Fruit fly (Drosophila melanogaster) Kc167 (cell line): ENCODE results near the gene Ctu2.

Experiments
- Sin3A ChIP-seq: fragments of >200 bp; optimal IDR thresholded peaks from 2 replicates; lab custom pipeline; 2018; ENCODE audit warnings: missing external identifiers
- h ChIP-seq: fragments of >200 bp; optimal IDR thresholded peaks from 3 replicates; lab custom pipeline; 2018; ENCODE audit warnings: missing external identifiers

DNA sequence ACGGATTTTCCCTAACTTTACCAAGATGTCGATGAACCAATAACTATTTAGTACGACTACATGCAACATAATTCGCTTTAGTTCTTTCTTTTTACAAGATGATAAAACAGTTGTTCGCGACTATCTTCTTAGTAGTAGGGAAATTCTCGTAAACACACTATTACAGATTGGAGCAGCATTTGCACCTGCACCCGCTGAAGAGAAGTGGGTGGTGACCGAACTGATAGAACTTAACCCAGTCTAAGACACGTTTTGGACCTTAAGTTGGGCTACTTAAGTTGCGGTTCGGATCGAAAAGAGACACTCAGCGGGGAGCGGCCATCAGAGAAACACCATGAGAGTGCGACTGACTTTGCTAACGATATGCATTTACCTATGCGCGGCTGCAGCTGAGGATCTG, 5.9 kb downstream of the Ctu2 start, which contains the start of gene CG13083:
- TF ChIP-seq Sin3A, result no peak
- TF ChIP-seq h (lab: Kevin White, UChicago), result no peak
